Fruit fly (Drosophila melanogaster) whole organism, prepupa: ENCODE results near the gene mRpS18C.

Source experiments
- Blimp-1 ChIP-seq: fragments of 200-800 bp; sonication (Bioruptor generic); optimal IDR thresholded peaks from 3 replicates; lab custom pipeline; 2017; ENCODE audit warnings: missing biosample characterization, missing genetic modification characterization, mild to moderate bottlenecking, moderate library complexity, missing genetic modification reagents
- CG10631 ChIP-seq: fragments of 200-800 bp; sonication (Bioruptor generic); optimal IDR thresholded peaks from 2 replicates; lab custom pipeline; 2016; ENCODE audit warnings: missing biosample characterization, missing genetic modification characterization
- CG11294 ChIP-seq: fragments of 200-800 bp; sonication (Bioruptor generic); IDR thresholded peaks from 2 replicates; pipeline ENCODE4 v1.3.6; 2022; ENCODE audit warnings: missing biosample characterization, missing genetic modification characterization
- CG11762 ChIP-seq: fragments of 200-800 bp; sonication (Bioruptor generic); optimal IDR thresholded peaks from 3 replicates; lab custom pipeline; 2016; ENCODE audit warnings: missing biosample characterization, missing genetic modification characterization; ENCODE audit not compliant: insufficient read depth
- CG15336 ChIP-seq: fragments of 200-800 bp; sonication (Bioruptor generic); IDR thresholded peaks from 2 replicates; pipeline ENCODE4 v1.3.6; 2022; ENCODE audit warnings: missing biosample characterization, missing genetic modification characterization
- CG1621 ChIP-seq: fragments of 200-800 bp; sonication (Bioruptor generic); optimal IDR thresholded peaks from 3 replicates; lab custom pipeline; 2018; ENCODE audit warnings: missing biosample characterization, mild to moderate bottlenecking, missing genetic modification characterization
- CG16779 ChIP-seq: fragments of 200-800 bp; sonication (Bioruptor generic); optimal IDR thresholded peaks from 3 replicates; lab custom pipeline; 2017; ENCODE audit warnings: missing biosample characterization, mild to moderate bottlenecking, missing genetic modification characterization
- CG3032 ChIP-seq: fragments of 200-800 bp; optimal IDR thresholded peaks from 2 replicates; lab custom pipeline; 2019; ENCODE audit warnings: missing biosample characterization, mild to moderate bottlenecking, missing genetic modification characterization, moderate library complexity
- CG31627 ChIP-seq: fragments of 200-800 bp; sonication (Bioruptor generic); optimal IDR thresholded peaks from 3 replicates; lab custom pipeline; 2016; ENCODE audit warnings: missing biosample characterization, missing genetic modification characterization
- CG32006 ChIP-seq: fragments of 200-800 bp; sonication (Bioruptor generic); optimal IDR thresholded peaks from 3 replicates; lab custom pipeline; 2017; ENCODE audit warnings: missing biosample characterization, mild to moderate bottlenecking, missing genetic modification characterization
- CG34406 ChIP-seq: fragments of 200-800 bp; sonication (Bioruptor generic); optimal IDR thresholded peaks from 3 replicates; lab custom pipeline; 2016; ENCODE audit warnings: missing biosample characterization, missing genetic modification characterization
- CG3919 ChIP-seq: fragments of 200-800 bp; sonication (Bioruptor generic); optimal IDR thresholded peaks from 3 replicates; lab custom pipeline; 2016; ENCODE audit warnings: missing biosample characterization, missing genetic modification characterization
- CG4318 ChIP-seq: fragments of 200-800 bp; sonication (Bioruptor generic); optimal IDR thresholded peaks from 3 replicates; lab custom pipeline; 2017; ENCODE audit warnings: missing biosample characterization, mild to moderate bottlenecking, missing genetic modification characterization
- CG6163 ChIP-seq: fragments of 200-800 bp; sonication (Bioruptor generic); IDR thresholded peaks from 3 replicates; pipeline ENCODE4 v1.3.6; 2022; ENCODE audit warnings: missing biosample characterization, missing genetic modification characterization
- CG6276 ChIP-seq: fragments of 200-800 bp; sonication (Bioruptor generic); optimal IDR thresholded peaks from 2 replicates; lab custom pipeline; 2017; ENCODE audit warnings: missing biosample characterization, mild to moderate bottlenecking, missing genetic modification characterization
- CG6808 ChIP-seq: fragments of 200-800 bp; sonication (Bioruptor generic); optimal IDR thresholded peaks from 3 replicates; lab custom pipeline; 2017; ENCODE audit warnings: missing biosample characterization, missing genetic modification characterization, mild to moderate bottlenecking, moderate library complexity, missing genetic modification reagents
- CG6854 ChIP-seq: fragments of 200-800 bp; sonication (Bioruptor generic); optimal IDR thresholded peaks from 2 replicates; lab custom pipeline; 2017; ENCODE audit warnings: missing biosample characterization, mild to moderate bottlenecking, missing genetic modification characterization
- CG7368 ChIP-seq: fragments of 200-800 bp; sonication (Bioruptor generic); optimal IDR thresholded peaks from 3 replicates; lab custom pipeline; 2016; ENCODE audit warnings: missing biosample characterization, missing genetic modification characterization
- CG8119 ChIP-seq: fragments of 200-800 bp; sonication (Bioruptor generic); IDR thresholded peaks from 3 replicates; pipeline ENCODE4 v1.3.6; 2022; ENCODE audit warnings: missing biosample characterization, missing genetic modification characterization
- CG8319 ChIP-seq: fragments of 200-800 bp; sonication (Bioruptor generic); optimal IDR thresholded peaks from 3 replicates; lab custom pipeline; 2016; ENCODE audit warnings: missing biosample characterization, missing genetic modification characterization
- CG8632 ChIP-seq: fragments of 200-800 bp; sonication (Bioruptor generic); optimal IDR thresholded peaks from 3 replicates; lab custom pipeline; 2016; ENCODE audit warnings: missing biosample characterization, missing genetic modification characterization
- CG9139 ChIP-seq: fragments of 200-800 bp; sonication (Bioruptor generic); optimal IDR thresholded peaks from 3 replicates; lab custom pipeline; 2017; ENCODE audit warnings: missing biosample characterization, mild to moderate bottlenecking, missing genetic modification characterization
- Eip78C ChIP-seq: fragments of 200-800 bp; sonication (Bioruptor generic); peaks from one replicate; lab custom pipeline; 2016; ENCODE audit warnings: missing biosample characterization, missing genetic modification characterization
- Eip93F ChIP-seq: fragments of 200-800 bp; sonication (Bioruptor generic); optimal IDR thresholded peaks from 2 replicates; lab custom pipeline; 2016; ENCODE audit warnings: missing biosample characterization, mild to moderate bottlenecking, missing genetic modification characterization
- Ets96B ChIP-seq: fragments of 200-800 bp; optimal IDR thresholded peaks from 2 replicates; lab custom pipeline; 2019; ENCODE audit warnings: missing biosample characterization, mild to moderate bottlenecking, missing genetic modification characterization, moderate library complexity
- Gug ChIP-seq: fragments of 200-800 bp; sonication (Bioruptor generic); IDR thresholded peaks from 2 replicates; pipeline ENCODE4 v1.3.6; 2022; ENCODE audit warnings: missing biosample characterization, missing genetic modification characterization
- Hr38 ChIP-seq: sonication (Bioruptor generic); optimal IDR thresholded peaks from 2 replicates; lab custom pipeline; 2016; ENCODE audit warnings: missing biosample characterization, missing genetic modification characterization
- Hr39 ChIP-seq: fragments of 200-800 bp; sonication (Bioruptor generic); optimal IDR thresholded peaks from 2 replicates; lab custom pipeline; 2016; ENCODE audit warnings: missing biosample characterization, missing genetic modification characterization
- Hr4 ChIP-seq: fragments of 200-800 bp; sonication (Bioruptor generic); optimal IDR thresholded peaks from 3 replicates; lab custom pipeline; 2016; ENCODE audit warnings: missing biosample characterization, missing genetic modification characterization
- Lpt ChIP-seq: fragments of 200-800 bp; sonication (Bioruptor generic); optimal IDR thresholded peaks from 3 replicates; lab custom pipeline; 2016; ENCODE audit warnings: missing biosample characterization, missing genetic modification characterization
- Met ChIP-seq: fragments of 200-800 bp; sonication (Bioruptor generic); optimal IDR thresholded peaks from 3 replicates; lab custom pipeline; 2016; ENCODE audit warnings: missing biosample characterization, missing genetic modification characterization
- OdsH ChIP-seq: fragments of 200-800 bp; sonication (Bioruptor generic); optimal IDR thresholded peaks from 3 replicates; lab custom pipeline; 2016; ENCODE audit warnings: missing biosample characterization, missing genetic modification characterization
- Sox102F ChIP-seq: fragments of 200-800 bp; sonication (Bioruptor generic); optimal IDR thresholded peaks from 2 replicates; lab custom pipeline; 2016; ENCODE audit warnings: missing biosample characterization, mild to moderate bottlenecking, missing genetic modification characterization
- Sox14 ChIP-seq: fragments of 200-800 bp; sonication (Bioruptor generic); optimal IDR thresholded peaks from 3 replicates; lab custom pipeline; 2016; ENCODE audit warnings: missing biosample characterization, missing genetic modification characterization
- Sox15 ChIP-seq: fragments of 200-800 bp; sonication (Bioruptor generic); optimal IDR thresholded peaks from 3 replicates; lab custom pipeline; 2016; ENCODE audit warnings: missing biosample characterization, missing genetic modification characterization
- achi ChIP-seq: fragments of 200-800 bp; sonication (Bioruptor generic); optimal IDR thresholded peaks from 3 replicates; lab custom pipeline; 2016; ENCODE audit warnings: missing biosample characterization, missing genetic modification characterization
- acj6 ChIP-seq: fragments of 200-800 bp; sonication (Bioruptor generic); optimal IDR thresholded peaks from 3 replicates; lab custom pipeline; 2016; ENCODE audit warnings: missing biosample characterization, missing genetic modification characterization
- cyc ChIP-seq: fragments of 200-800 bp; sonication (Bioruptor generic); optimal IDR thresholded peaks from 3 replicates; lab custom pipeline; 2016; ENCODE audit warnings: missing biosample characterization, missing genetic modification characterization
- dac ChIP-seq: fragments of 200-800 bp; sonication (Bioruptor generic); optimal IDR thresholded peaks from 2 replicates; lab custom pipeline; 2017; ENCODE audit warnings: missing biosample characterization, mild to moderate bottlenecking, missing genetic modification characterization
- dsx ChIP-seq: fragments of 200-800 bp; optimal IDR thresholded peaks from 3 replicates; lab custom pipeline; 2019; ENCODE audit warnings: missing biosample characterization, mild to moderate bottlenecking, missing genetic modification characterization, moderate library complexity; ENCODE audit not compliant: poor library complexity, severe bottlenecking
- eg ChIP-seq: fragments of 200-800 bp; sonication (Bioruptor generic); IDR thresholded peaks from 3 replicates; pipeline ENCODE4 v1.3.6; 2022; ENCODE audit warnings: missing biosample characterization, missing genetic modification characterization
- fd59A ChIP-seq: fragments of 200-800 bp; sonication (Bioruptor generic); optimal IDR thresholded peaks from 2 replicates; lab custom pipeline; 2017; ENCODE audit warnings: missing biosample characterization, mild to moderate bottlenecking, missing genetic modification characterization, missing genetic modification reagents
- fd85E ChIP-seq: fragments of 200-800 bp; sonication (Bioruptor generic); optimal IDR thresholded peaks from 3 replicates; lab custom pipeline; 2016; ENCODE audit warnings: missing biosample characterization, missing genetic modification characterization
- fkh ChIP-seq: fragments of 200-800 bp; sonication (Bioruptor generic); optimal IDR thresholded peaks from 3 replicates; lab custom pipeline; 2017; ENCODE audit warnings: missing biosample characterization, mild to moderate bottlenecking, missing genetic modification characterization, moderate library complexity
- lz ChIP-seq: fragments of 200-800 bp; sonication (Bioruptor generic); optimal IDR thresholded peaks from 3 replicates; lab custom pipeline; 2016; ENCODE audit warnings: missing biosample characterization, missing genetic modification characterization
- net ChIP-seq: fragments of 200-800 bp; sonication (Bioruptor generic); optimal IDR thresholded peaks from 3 replicates; lab custom pipeline; 2016; ENCODE audit warnings: missing biosample characterization, missing genetic modification characterization
- pdm3 ChIP-seq: fragments of 200-800 bp; sonication (Bioruptor generic); optimal IDR thresholded peaks from 3 replicates; lab custom pipeline; 2016; ENCODE audit warnings: missing biosample characterization, missing genetic modification characterization
- salr ChIP-seq, 2 experiments: fragments of 200-800 bp; sonication (Bioruptor generic); optimal IDR thresholded peaks; 3 replicates each; lab custom pipeline; 2016 to 2018; ENCODE audit warnings: missing biosample characterization in 2 of 2, missing genetic modification characterization in 2 of 2, mild to moderate bottlenecking in 1 of 2
- spab ChIP-seq: fragments of 200-800 bp; sonication (Bioruptor generic); optimal IDR thresholded peaks from 2 replicates; lab custom pipeline; 2017; ENCODE audit warnings: missing biosample characterization, mild to moderate bottlenecking, missing genetic modification characterization, missing genetic modification reagents
- ss ChIP-seq, 2 experiments: fragments of 200-800 bp; sonication (Bioruptor generic); optimal IDR thresholded peaks; 2 replicates in 1 of 2; 3 replicates in 1 of 2; lab custom pipeline; 2017 to 2018; ENCODE audit warnings: mild to moderate bottlenecking in 2 of 2, missing biosample characterization in 2 of 2, missing genetic modification characterization in 2 of 2, moderate library complexity in 1 of 2
- svp ChIP-seq: fragments of 200-800 bp; sonication (Bioruptor generic); peaks from one replicate; lab custom pipeline; 2016; ENCODE audit warnings: missing biosample characterization, missing genetic modification characterization
- topi ChIP-seq: fragments of 200-800 bp; sonication (Bioruptor generic); optimal IDR thresholded peaks from 3 replicates; lab custom pipeline; 2016; ENCODE audit warnings: missing biosample characterization, missing genetic modification characterization
- vri ChIP-seq: fragments of 200-800 bp; sonication (Bioruptor generic); optimal IDR thresholded peaks from 3 replicates; lab custom pipeline; 2016; ENCODE audit warnings: missing biosample characterization, mild to moderate bottlenecking, missing genetic modification characterization

mRpS18C gene

DNA sequence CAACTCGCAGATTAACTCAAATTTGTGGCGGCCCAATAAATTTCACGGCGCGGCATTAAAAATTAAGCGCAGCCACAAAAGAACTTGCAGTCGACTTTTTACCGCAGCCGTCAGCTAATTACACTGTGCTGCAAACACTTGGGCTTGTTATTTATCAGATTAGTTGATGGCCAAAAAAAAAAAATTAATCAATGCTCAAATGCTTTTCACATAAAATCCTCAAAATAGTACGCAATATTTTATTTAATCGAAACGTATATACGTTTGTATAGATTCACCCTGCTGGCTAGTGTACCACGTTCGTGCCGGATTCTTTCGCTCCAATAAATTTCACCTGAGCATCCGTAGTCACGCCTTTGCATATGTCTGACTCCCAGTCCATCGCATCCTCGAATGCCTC lies 10.0 kb upstream of the mRpS18C start:
- TF ChIP-seq CG1621 (tag; lab: Kevin White, UChicago) (peak; percentile 6), CG15336 (GFP tag; lab: Robert Waterston, UW) (no peak), spab (GFP tag; lab: Kevin White, UChicago) (peak; percentile 18), acj6 (GFP tag; lab: Kevin White, UChicago) (peak; percentile 54), CG10631 (peak; percentile 22), CG32006 (GFP tag; lab: Kevin White, UChicago) (no peak), pdm3 (GFP tag; lab: Kevin White, UChicago) (peak; percentile 57), OdsH (GFP tag; lab: Kevin White, UChicago) (peak; percentile 52), lz (GFP tag; lab: Kevin White, UChicago) (peak; percentile 54), eg (peak; percentile 58), net (GFP tag; lab: Kevin White, UChicago) (no peak), CG3032 (tag; lab: Kevin White, UChicago) (no peak), Ets96B (tag; lab: Kevin White, UChicago) (peak; percentile 40), CG9139 (GFP tag; lab: Kevin White, UChicago) (no peak), Gug (GFP tag; lab: Robert Waterston, UW) (no peak), CG8632 (GFP tag; lab: Kevin White, UChicago) (peak; percentile 30), cyc (GFP tag; lab: Kevin White, UChicago) (peak; percentile 70), CG11294 (no peak), CG4318 (no peak), CG8119 (no peak), CG11762 (GFP tag; lab: Kevin White, UChicago) (peak; percentile 14), CG3919 (GFP tag; lab: Kevin White, UChicago) (peak; percentile 69), Eip93F (GFP tag; lab: Kevin White, UChicago) (no peak), Eip78C (peak; percentile 78), Sox15 (GFP tag; lab: Kevin White, UChicago) (peak; percentile 43), Blimp-1 (GFP tag; lab: Kevin White, UChicago) (no peak), Hr38 (no peak), CG34406 (GFP tag; lab: Kevin White, UChicago) (no peak), Sox102F (GFP tag; lab: Kevin White, UChicago) (peak; percentile 56), CG16779 (tag; lab: Kevin White, UChicago) (no peak), CG8319 (GFP tag; lab: Kevin White, UChicago) (peak; percentile 20), achi (GFP tag; lab: Kevin White, UChicago) (peak; percentile 49), vri (peak; percentile 33), CG7368 (GFP tag; lab: Kevin White, UChicago) (peak; percentile 40), CG6808 (GFP tag; lab: Kevin White, UChicago) (peak; percentile 35), CG31627 (GFP tag; lab: Kevin White, UChicago) (peak; percentile 71), fd85E (no peak), Met (GFP tag; lab: Kevin White, UChicago) (no peak), ss (GFP tag; optimal IDR thresholded peaks at IDR 0.05; lab: Kevin White, UChicago) (peak in 1 of 2 experiments; percentile 27), svp (GFP tag; lab: Kevin White, UChicago) (peak; percentile 80), Hr39 (GFP tag; lab: Kevin White, UChicago) (peak; percentile 75), Sox14 (peak; percentile 50), fkh (no peak), CG6854 (GFP tag; lab: Kevin White, UChicago) (no peak), dac (GFP tag; lab: Kevin White, UChicago) (no peak), Lpt (no peak), topi (peak; percentile 72), CG6276 (GFP tag; lab: Kevin White, UChicago) (no peak), Hr4 (GFP tag; lab: Kevin White, UChicago) (peak; percentile 30), CG6163 (peak; percentile 82), fd59A (no peak), dsx (GFP tag; lab: Kevin White, UChicago) (no peak), salr (GFP tag; optimal IDR thresholded peaks at IDR 0.05; lab: Kevin White, UChicago) (no peak)
